Worm (Caenorhabditis elegans): Measurements from ENCODE around the gene C37E2.2.

DNA sequence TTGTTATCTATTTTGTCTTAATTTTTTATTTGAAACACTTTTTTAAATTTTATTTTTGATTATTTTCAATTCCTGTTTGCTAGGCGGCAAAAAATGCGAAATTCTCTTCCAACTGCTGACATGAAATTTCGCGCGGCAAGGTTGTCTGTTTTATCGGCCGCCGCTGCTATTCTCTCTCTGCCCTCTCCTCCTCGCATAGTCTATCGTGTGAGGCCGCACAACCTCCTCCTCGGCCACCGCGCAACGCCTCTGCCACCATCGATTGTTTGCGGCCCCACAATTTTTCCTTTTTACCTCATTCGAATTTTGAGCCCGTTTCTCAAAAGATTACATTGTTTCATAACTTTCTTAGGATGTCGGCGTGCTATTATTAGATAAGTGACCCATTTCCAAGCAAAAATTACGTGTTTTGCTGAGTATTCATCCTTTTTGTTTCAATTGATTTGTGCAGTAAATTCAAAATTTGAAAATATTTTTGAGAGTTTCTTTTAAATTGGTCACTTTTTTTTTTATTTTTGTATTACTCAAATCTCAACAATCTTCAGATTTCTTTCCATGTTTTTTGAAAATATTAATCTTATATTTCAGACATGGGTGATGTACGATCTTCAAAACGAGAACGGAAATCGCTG lies 48.4 kb upstream of the C37E2.2 start, which contains the start of gene F28H6.4:
- no peak for TF ChIP-seq ztf-11 (tag; optimal IDR thresholded peaks at IDR 0.05)
- peak in 2 of 3 experiments; percentile 10 to 20 for TF ChIP-seq dpl-1 (GFP tag; optimal IDR thresholded peaks at IDR 0.05)

Data from whole organism, L1 larva.